Fruit fly (Drosophila melanogaster) whole organism, embryonic: ENCODE data around the gene MAPk-Ak2.
A peak's percentile ranks its signal among the peaks of the same experiment; 100 is the strongest.

Experiments
- Atf6 ChIP-seq: fragments of 200-800 bp; sonication (Bioruptor generic); IDR thresholded peaks from 2 replicates; pipeline ENCODE4 v1.3.6; 2022; ENCODE audit warnings: missing biosample characterization, missing genetic modification characterization
- CG10654 ChIP-seq: fragments of 200-800 bp; sonication (Bioruptor generic); optimal IDR thresholded peaks from 2 replicates; lab custom pipeline; 2016; ENCODE audit warnings: missing biosample characterization, missing genetic modification characterization
- CG11723 ChIP-seq: fragments of 200-800 bp; sonication (Bioruptor generic); optimal IDR thresholded peaks from 2 replicates; lab custom pipeline; 2017; ENCODE audit warnings: missing biosample characterization, mild to moderate bottlenecking, missing genetic modification characterization
- CG12071 ChIP-seq: fragments of 200-800 bp; sonication (Bioruptor generic); optimal IDR thresholded peaks from 3 replicates; lab custom pipeline; 2018; ENCODE audit warnings: missing biosample characterization, mild to moderate bottlenecking, missing genetic modification characterization
- CG13296 ChIP-seq: fragments of 200-800 bp; sonication (Bioruptor generic); optimal IDR thresholded peaks from 3 replicates; lab custom pipeline; 2018; ENCODE audit warnings: missing biosample characterization, mild to moderate bottlenecking, missing genetic modification characterization
- CG14860 ChIP-seq: fragments of 200-800 bp; sonication (Bioruptor generic); IDR thresholded peaks from 3 replicates; pipeline ENCODE4 v1.3.6; 2022; ENCODE audit warnings: missing biosample characterization, missing genetic modification characterization; ENCODE audit not compliant: partially characterized antibody
- CG15514 ChIP-seq: fragments of 200-800 bp; sonication (Bioruptor generic); optimal IDR thresholded peaks from 3 replicates; lab custom pipeline; 2017; ENCODE audit warnings: missing biosample characterization, missing genetic modification characterization, mild to moderate bottlenecking, moderate library complexity, missing genetic modification reagents
- CG1602 ChIP-seq: fragments of 200-800 bp; sonication (Bioruptor generic); optimal IDR thresholded peaks from 3 replicates; lab custom pipeline; 2016; ENCODE audit warnings: missing biosample characterization, missing genetic modification characterization
- CG16815 ChIP-seq: fragments of 200-800 bp; sonication (Bioruptor generic); optimal IDR thresholded peaks from 3 replicates; lab custom pipeline; 2017; ENCODE audit warnings: missing biosample characterization, mild to moderate bottlenecking, missing genetic modification characterization
- CG17568 ChIP-seq: fragments of 200-800 bp; sonication (Bioruptor generic); optimal IDR thresholded peaks from 2 replicates; lab custom pipeline; 2018; ENCODE audit warnings: missing biosample characterization, mild to moderate bottlenecking, missing genetic modification characterization, moderate library complexity
- CG18619 ChIP-seq: fragments of 200-800 bp; sonication (Bioruptor generic); optimal IDR thresholded peaks from 3 replicates; lab custom pipeline; 2017; ENCODE audit warnings: missing biosample characterization, mild to moderate bottlenecking, missing genetic modification characterization
- CG2712 ChIP-seq: fragments of 200-800 bp; optimal IDR thresholded peaks from 3 replicates; lab custom pipeline; 2019; ENCODE audit warnings: missing biosample characterization, mild to moderate bottlenecking, missing genetic modification characterization, moderate library complexity
- CG32767 ChIP-seq: fragments of 200-800 bp; sonication (Bioruptor generic); IDR thresholded peaks from 2 replicates; pipeline ENCODE4 v1.3.6; 2022; ENCODE audit warnings: missing biosample characterization, missing genetic modification characterization
- CG6813 ChIP-seq: fragments of 200-800 bp; sonication (Bioruptor generic); optimal IDR thresholded peaks from 2 replicates; lab custom pipeline; 2017; ENCODE audit warnings: missing biosample characterization, missing genetic modification characterization, mild to moderate bottlenecking, moderate library complexity, missing genetic modification reagents
- CG8478 ChIP-seq: fragments of >200 bp; optimal IDR thresholded peaks from 2 replicates; lab custom pipeline; 2018
- CTCF ChIP-seq: fragments of 200-800 bp; sonication (Bioruptor generic); optimal IDR thresholded peaks from 2 replicates; lab custom pipeline; 2017; ENCODE audit warnings: missing biosample characterization, mild to moderate bottlenecking, missing genetic modification characterization, moderate library complexity
- D19A ChIP-seq: fragments of 200-800 bp; optimal IDR thresholded peaks from 3 replicates; lab custom pipeline; 2019; ENCODE audit warnings: missing biosample characterization, mild to moderate bottlenecking, missing genetic modification characterization, moderate library complexity
- Dbx ChIP-seq: fragments of 200-800 bp; sonication (Bioruptor generic); IDR thresholded peaks from 3 replicates; pipeline ENCODE4 v1.3.6; 2022; ENCODE audit warnings: missing biosample characterization, missing genetic modification characterization
- Deaf1 ChIP-seq: fragments of 200-800 bp; optimal IDR thresholded peaks from 3 replicates; lab custom pipeline; 2019; ENCODE audit warnings: missing biosample characterization, mild to moderate bottlenecking, missing genetic modification characterization, moderate library complexity
- Dp ChIP-seq: fragments of 200-800 bp; sonication (Bioruptor generic); optimal IDR thresholded peaks from 2 replicates; lab custom pipeline; 2018; ENCODE audit warnings: missing biosample characterization, mild to moderate bottlenecking, missing genetic modification characterization, moderate library complexity
- HLHmδ ChIP-seq: fragments of 200-800 bp; sonication (Bioruptor generic); optimal IDR thresholded peaks from 2 replicates; lab custom pipeline; 2018; ENCODE audit warnings: missing biosample characterization, mild to moderate bottlenecking, missing genetic modification characterization, moderate library complexity
- HmgD ChIP-seq: fragments of 200-800 bp; sonication (Bioruptor generic); optimal IDR thresholded peaks from 3 replicates; lab custom pipeline; 2016; ENCODE audit warnings: missing biosample characterization, missing genetic modification characterization
- Lim3 ChIP-seq: fragments of 200-800 bp; sonication (Bioruptor generic); IDR thresholded peaks from 2 replicates; pipeline ENCODE4 v1.3.6; 2022; ENCODE audit warnings: missing biosample characterization, missing genetic modification characterization
- MBD-R2 ChIP-seq: fragments of 200-800 bp; sonication (Bioruptor generic); IDR thresholded peaks from 2 replicates; pipeline ENCODE4 v1.3.6; 2022; ENCODE audit warnings: missing biosample characterization, missing genetic modification characterization
- Med ChIP-seq: fragments of 200-800 bp; sonication (Bioruptor generic); peaks from one replicate; lab custom pipeline; 2016; ENCODE audit warnings: missing biosample characterization, missing genetic modification characterization, mild to moderate bottlenecking, inconsistent platforms, moderate library complexity
- Meics ChIP-seq: fragments of 200-800 bp; sonication (Bioruptor generic); optimal IDR thresholded peaks from 2 replicates; lab custom pipeline; 2017; ENCODE audit warnings: missing biosample characterization, mild to moderate bottlenecking, missing genetic modification characterization
- NC2α ChIP-seq: fragments of 200-800 bp; sonication (Bioruptor generic); optimal IDR thresholded peaks from 2 replicates; lab custom pipeline; 2016; ENCODE audit warnings: missing biosample characterization, missing genetic modification characterization
- Rx ChIP-seq: fragments of 200-800 bp; sonication (Bioruptor generic); IDR thresholded peaks from 2 replicates; pipeline ENCODE4 v1.3.6; 2022; ENCODE audit warnings: missing biosample characterization, missing genetic modification characterization
- Sox100B ChIP-seq: fragments of 200-800 bp; sonication (Bioruptor generic); optimal IDR thresholded peaks from 3 replicates; lab custom pipeline; 2018; ENCODE audit warnings: missing biosample characterization, mild to moderate bottlenecking, missing genetic modification characterization
- Sry-β ChIP-seq: fragments of 200-800 bp; sonication (Bioruptor generic); optimal IDR thresholded peaks from 2 replicates; lab custom pipeline; 2018; ENCODE audit warnings: missing biosample characterization, mild to moderate bottlenecking, missing genetic modification characterization, moderate library complexity
- Tbp ChIP-seq: fragments of >200 bp; optimal IDR thresholded peaks from 2 replicates; lab custom pipeline; 2018; ENCODE audit warnings: missing biosample characterization, missing genetic modification characterization
- amos ChIP-seq: fragments of 200-800 bp; sonication (Bioruptor generic); IDR thresholded peaks from 2 replicates; pipeline ENCODE4 v1.3.6; 2022; ENCODE audit warnings: missing biosample characterization, missing genetic modification characterization; ENCODE audit not compliant: partially characterized antibody
- aop ChIP-seq: fragments of 200-800 bp; sonication (Bioruptor generic); IDR thresholded peaks from 2 replicates; pipeline ENCODE4 v1.3.6; 2022; ENCODE audit warnings: missing biosample characterization, missing genetic modification characterization
- az2 ChIP-seq: fragments of 200-800 bp; sonication (Bioruptor generic); optimal IDR thresholded peaks from 3 replicates; lab custom pipeline; 2016; ENCODE audit warnings: missing biosample characterization, missing genetic modification characterization
- bcd ChIP-seq: fragments of 200-800 bp; sonication (Bioruptor generic); optimal IDR thresholded peaks from 2 replicates; lab custom pipeline; 2017; ENCODE audit warnings: missing biosample characterization, mild to moderate bottlenecking, missing genetic modification characterization
- fru ChIP-seq: fragments of >200 bp; optimal IDR thresholded peaks from 2 replicates; lab custom pipeline; 2017
- gem ChIP-seq: fragments of 200-800 bp; sonication (Bioruptor generic); optimal IDR thresholded peaks from 2 replicates; lab custom pipeline; 2019; ENCODE audit warnings: missing biosample characterization, mild to moderate bottlenecking, missing genetic modification characterization, moderate library complexity
- gt ChIP-seq: fragments of 200-800 bp; sonication (Bioruptor generic); IDR thresholded peaks from 2 replicates; pipeline ENCODE4 v1.3.6; 2022; ENCODE audit warnings: missing biosample characterization, missing genetic modification characterization
- her ChIP-seq: fragments of 200-800 bp; sonication (Bioruptor generic); optimal IDR thresholded peaks from 2 replicates; lab custom pipeline; 2016; ENCODE audit warnings: missing biosample characterization, missing genetic modification characterization
- hkb ChIP-seq, 2 experiments: fragments of 200-800 bp in 1 of 2; fragments of >200 bp in 1 of 2; sonication (Bioruptor generic) in 1 of 2; IDR thresholded peaks in 1 of 2; optimal IDR thresholded peaks in 1 of 2; 2 replicates each; pipeline versions ENCODE4 v1.3.6 to Lab custom; 2017 to 2022; ENCODE audit warnings: missing biosample characterization in 1 of 2, missing genetic modification characterization in 1 of 2
- luna ChIP-seq: fragments of 200-800 bp; sonication (Bioruptor generic); optimal IDR thresholded peaks from 2 replicates; lab custom pipeline; 2016; ENCODE audit warnings: missing biosample characterization, missing genetic modification characterization
- maf-S ChIP-seq: fragments of 200-800 bp; sonication (Bioruptor generic); optimal IDR thresholded peaks from 2 replicates; lab custom pipeline; 2016; ENCODE audit warnings: missing biosample characterization, missing genetic modification characterization
- mld ChIP-seq: fragments of 200-800 bp; sonication (Bioruptor generic); IDR thresholded peaks from 3 replicates; pipeline ENCODE4 v1.3.6; 2022; ENCODE audit warnings: missing biosample characterization, missing genetic modification characterization; ENCODE audit not compliant: partially characterized antibody
- nerfin-1 ChIP-seq: fragments of 200-800 bp; sonication (Bioruptor generic); optimal IDR thresholded peaks from 3 replicates; lab custom pipeline; 2019; ENCODE audit warnings: missing biosample characterization, mild to moderate bottlenecking, missing genetic modification characterization, moderate library complexity
- pita ChIP-seq: fragments of 200-800 bp; sonication (Bioruptor generic); optimal IDR thresholded peaks from 2 replicates; lab custom pipeline; 2017; ENCODE audit warnings: missing biosample characterization, mild to moderate bottlenecking, missing genetic modification characterization
- row ChIP-seq: fragments of 200-800 bp; sonication (Bioruptor generic); IDR thresholded peaks from 3 replicates; pipeline ENCODE4 v1.3.6; 2022; ENCODE audit warnings: missing biosample characterization, missing genetic modification characterization
- tin ChIP-seq: fragments of 200-800 bp; sonication (Bioruptor generic); optimal IDR thresholded peaks from 3 replicates; lab custom pipeline; 2016; ENCODE audit warnings: missing biosample characterization, missing genetic modification characterization
- zfh2 ChIP-seq: fragments of 200-800 bp; sonication (Bioruptor generic); optimal IDR thresholded peaks from 2 replicates; lab custom pipeline; 2016; ENCODE audit warnings: missing biosample characterization, missing genetic modification characterization

MAPk-Ak2 gene

DNA sequence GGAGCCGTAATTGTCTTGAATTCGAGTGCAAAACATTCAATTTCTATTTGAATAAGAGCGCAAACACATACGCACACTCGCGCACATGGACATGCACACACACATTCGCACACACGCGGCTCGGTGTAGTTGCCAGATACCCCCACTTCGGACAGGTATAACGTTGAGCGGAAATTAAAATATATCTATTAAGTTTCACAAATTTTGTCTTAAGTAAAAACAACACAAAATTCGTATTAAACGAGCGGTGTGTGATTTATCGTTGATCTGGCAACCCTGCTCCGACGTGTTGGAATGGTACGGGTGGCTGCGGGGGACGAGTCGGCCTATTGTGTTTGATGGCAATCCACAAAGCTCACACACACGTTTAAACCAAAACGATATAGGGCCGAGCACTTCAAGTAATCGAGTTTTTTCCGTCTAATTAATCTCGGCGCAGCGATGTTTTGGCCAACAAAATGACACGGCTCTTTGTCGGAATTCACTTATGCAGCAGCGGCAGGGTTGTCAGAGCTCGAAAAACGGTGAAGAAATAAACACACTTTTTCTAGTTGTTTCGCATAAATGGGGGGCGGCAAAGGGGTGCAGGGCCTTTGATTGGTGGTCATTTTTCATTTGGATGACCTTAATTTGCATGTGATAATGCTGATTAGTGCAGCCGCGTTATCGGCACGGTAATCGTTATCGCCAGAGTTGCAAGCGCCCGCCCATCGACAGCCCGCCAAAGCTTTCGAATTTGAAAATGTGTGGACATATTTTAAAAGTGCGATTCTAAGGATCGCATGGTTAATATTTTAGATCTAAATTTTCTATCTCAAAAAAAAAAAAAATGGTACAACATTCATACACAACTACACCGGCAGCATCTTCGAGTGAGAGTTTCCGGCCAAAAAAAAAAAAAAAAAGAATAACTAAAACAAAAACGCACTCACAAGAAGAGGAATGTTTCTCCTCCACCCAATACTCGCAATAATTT lies 17.9 kb downstream of the MAPk-Ak2 start (continued):
- TF ChIP-seq hkb (optimal IDR thresholded peaks at IDR 0.05; lab: Kevin White, UChicago) (no peak), hkb (GFP tag; IDR thresholded peaks at IDR 0.05; lab: Robert Waterston, UW) (peak; percentile 80), fru (lab: Kevin White, UChicago) (no peak), zfh2 (GFP tag; lab: Kevin White, UChicago) (peak; percentile 64), maf-S (GFP tag; lab: Kevin White, UChicago) (peak; percentile 15), MBD-R2 (GFP tag; lab: Robert Waterston, UW) (no peak; the same call in 1 of the 2 replicates), her (GFP tag; lab: Kevin White, UChicago) (no peak), CTCF (GFP tag; lab: Kevin White, UChicago) (no peak), gt (0 out of 2 replicates have a peak, but pooled peaks have one; percentile 22), NC2α (GFP tag; lab: Kevin White, UChicago) (no peak), CG2712 (tag; lab: Kevin White, UChicago) (peak; percentile 54), Atf6 (peak; percentile 71), HmgD (GFP tag; lab: Kevin White, UChicago) (no peak), Tbp (GFP tag; lab: Kevin White, UChicago) (no peak), aop (0 out of 2 replicates have a peak, but pooled peaks have one; percentile 43), CG8478 (lab: Kevin White, UChicago) (no peak), CG10654 (GFP tag; lab: Kevin White, UChicago) (peak; percentile 50), CG14860 (peak; percentile 48; the same call in 2 of the 3 replicates), CG18619 (GFP tag; lab: Kevin White, UChicago) (peak; percentile 72), Meics (GFP tag; lab: Kevin White, UChicago) (peak; percentile 73), Sry-β (GFP tag; lab: Kevin White, UChicago) (no peak), pita (GFP tag; lab: Kevin White, UChicago) (no peak), CG32767 (GFP tag; lab: Robert Waterston, UW) (no peak), luna (GFP tag; lab: Kevin White, UChicago) (no peak), CG11723 (GFP tag; lab: Kevin White, UChicago) (peak; percentile 60), CG15514 (GFP tag; lab: Kevin White, UChicago) (peak; percentile 67), amos (GFP tag; lab: Robert Waterston, UW) (no peak), Dp (GFP tag; lab: Kevin White, UChicago) (peak; percentile 81), mld (0 out of 3 replicates have a peak, but pooled peaks have one; percentile 39), Deaf1 (tag; lab: Kevin White, UChicago) (peak; percentile 43), CG12071 (GFP tag; lab: Kevin White, UChicago) (peak; percentile 73), Dbx (GFP tag; lab: Robert Waterston, UW) (peak; percentile 59; the same call in 1 of the 3 replicates), Sox100B (GFP tag; lab: Kevin White, UChicago) (peak; percentile 63), Lim3 (GFP tag; lab: Robert Waterston, UW) (peak; percentile 44; the same call in 1 of the 2 replicates), az2 (GFP tag; lab: Kevin White, UChicago) (peak; percentile 75), D19A (tag; lab: Kevin White, UChicago) (peak; percentile 53), CG13296 (peak; percentile 74), CG6813 (GFP tag; lab: Kevin White, UChicago) (peak; percentile 59), row (GFP tag; lab: Robert Waterston, UW) (peak; percentile 67), HLHmδ (GFP tag; lab: Kevin White, UChicago) (no peak), Rx (GFP tag; lab: Robert Waterston, UW) (peak; percentile 74), CG17568 (GFP tag; lab: Kevin White, UChicago) (peak; percentile 53), gem (tag; lab: Kevin White, UChicago) (peak; percentile 83), Med (GFP tag; lab: Kevin White, UChicago) (peak; percentile 95), tin (GFP tag; lab: Kevin White, UChicago) (peak; percentile 42), nerfin-1 (tag; lab: Kevin White, UChicago) (peak; percentile 66), CG1602 (GFP tag; lab: Kevin White, UChicago) (peak; percentile 50), bcd (GFP tag; lab: Kevin White, UChicago) (peak; percentile 76), CG16815 (GFP tag; lab: Kevin White, UChicago) (peak; percentile 46)
